Fruit fly (Drosophila melanogaster) whole organism, embryonic: ENCODE results near the gene CG5013.

Experiments used
- Atf6 ChIP-seq: fragments of 200-800 bp; sonication (Bioruptor generic); IDR thresholded peaks from 2 replicates; pipeline ENCODE4 v1.3.6; 2022; ENCODE audit warnings: missing biosample characterization, missing genetic modification characterization
- Bteb2 ChIP-seq: fragments of 200-800 bp; sonication (Bioruptor generic); optimal IDR thresholded peaks from 2 replicates; lab custom pipeline; 2016; ENCODE audit warnings: missing biosample characterization, missing genetic modification characterization
- CG1024 ChIP-seq: fragments of 200-800 bp; sonication (Bioruptor generic); IDR thresholded peaks from 2 replicates; pipeline ENCODE4 v1.3.6; 2022; ENCODE audit warnings: missing biosample characterization, missing genetic modification characterization
- CG10462 ChIP-seq: fragments of 200-800 bp; sonication (Bioruptor generic); optimal IDR thresholded peaks from 2 replicates; lab custom pipeline; 2016; ENCODE audit warnings: missing biosample characterization, missing genetic modification characterization
- CG10565 ChIP-seq: fragments of 200-800 bp; sonication (Bioruptor generic); optimal IDR thresholded peaks from 3 replicates; lab custom pipeline; 2016; ENCODE audit warnings: missing biosample characterization, mild to moderate bottlenecking, missing genetic modification characterization
- CG10979 ChIP-seq: fragments of 200-800 bp; sonication (Bioruptor generic); optimal IDR thresholded peaks from 2 replicates; lab custom pipeline; 2018; ENCODE audit warnings: missing biosample characterization, mild to moderate bottlenecking, missing genetic modification characterization, moderate library complexity
- CG12236 ChIP-seq: fragments of 200-800 bp; sonication (Bioruptor generic); optimal IDR thresholded peaks from 2 replicates; lab custom pipeline; 2016; ENCODE audit warnings: missing biosample characterization, missing genetic modification characterization
- CG12659 ChIP-seq: fragments of 200-800 bp; sonication (Bioruptor generic); optimal IDR thresholded peaks from 3 replicates; lab custom pipeline; 2017; ENCODE audit warnings: mild to moderate bottlenecking, missing biosample characterization, missing genetic modification reagents, missing genetic modification characterization
- CG13287 ChIP-seq: fragments of 200-800 bp; sonication (Bioruptor generic); IDR thresholded peaks from 2 replicates; pipeline ENCODE4 v1.3.6; 2022; ENCODE audit warnings: missing biosample characterization, missing genetic modification characterization; ENCODE audit not compliant: partially characterized antibody
- CG13894 ChIP-seq: fragments of 200-800 bp; sonication (Bioruptor generic); optimal IDR thresholded peaks from 3 replicates; lab custom pipeline; 2018; ENCODE audit warnings: missing biosample characterization, mild to moderate bottlenecking, missing genetic modification characterization, moderate library complexity
- CG17568 ChIP-seq: fragments of 200-800 bp; sonication (Bioruptor generic); optimal IDR thresholded peaks from 2 replicates; lab custom pipeline; 2018; ENCODE audit warnings: missing biosample characterization, mild to moderate bottlenecking, missing genetic modification characterization, moderate library complexity
- CG17612 ChIP-seq: fragments of 200-800 bp; sonication (Bioruptor generic); IDR thresholded peaks from 2 replicates; pipeline ENCODE4 v1.3.6; 2022; ENCODE audit warnings: missing biosample characterization, missing genetic modification characterization
- CG17912 ChIP-seq: fragments of 200-800 bp; sonication (Bioruptor generic); optimal IDR thresholded peaks from 2 replicates; lab custom pipeline; 2018; ENCODE audit warnings: missing biosample characterization, mild to moderate bottlenecking, missing genetic modification characterization
- CG18476 ChIP-seq: fragments of 200-800 bp; sonication (Bioruptor generic); optimal IDR thresholded peaks from 2 replicates; lab custom pipeline; 2016; ENCODE audit warnings: missing biosample characterization, mild to moderate bottlenecking, missing genetic modification characterization
- CG2116 ChIP-seq: fragments of 200-800 bp; sonication (Bioruptor generic); optimal IDR thresholded peaks from 3 replicates; lab custom pipeline; 2018; ENCODE audit warnings: missing biosample characterization, mild to moderate bottlenecking, missing genetic modification characterization
- CG30020 ChIP-seq: fragments of 200-800 bp; optimal IDR thresholded peaks from 2 replicates; lab custom pipeline; 2019; ENCODE audit warnings: missing biosample characterization, mild to moderate bottlenecking, missing genetic modification characterization, moderate library complexity
- CG31388 ChIP-seq: fragments of 200-800 bp; sonication (Bioruptor generic); optimal IDR thresholded peaks from 2 replicates; lab custom pipeline; 2016; ENCODE audit warnings: missing biosample characterization, missing genetic modification characterization
- CG34224 ChIP-seq: fragments of 200-800 bp; sonication (Bioruptor generic); IDR thresholded peaks from 3 replicates; pipeline ENCODE4 v1.3.6; 2022; ENCODE audit warnings: missing biosample characterization, missing genetic modification characterization; ENCODE audit not compliant: partially characterized antibody
- CG4730 ChIP-seq: fragments of 200-800 bp; sonication (Bioruptor generic); IDR thresholded peaks from 2 replicates; pipeline ENCODE4 v1.3.6; 2022; ENCODE audit warnings: missing biosample characterization, missing genetic modification characterization
- CG7839 ChIP-seq: fragments of 200-800 bp; sonication (Bioruptor generic); optimal IDR thresholded peaks from 3 replicates; lab custom pipeline; 2018; ENCODE audit warnings: missing biosample characterization, mild to moderate bottlenecking, missing genetic modification characterization, moderate library complexity
- CG9932 ChIP-seq: fragments of 200-800 bp; sonication (Bioruptor generic); IDR thresholded peaks from 2 replicates; pipeline ENCODE4 v1.3.6; 2022; ENCODE audit warnings: missing biosample characterization, missing genetic modification characterization
- CoRest ChIP-seq: fragments of 200-800 bp; sonication (Bioruptor generic); optimal IDR thresholded peaks from 3 replicates; lab custom pipeline; 2018; ENCODE audit warnings: missing biosample characterization, mild to moderate bottlenecking, missing genetic modification characterization, moderate library complexity
- Dfd ChIP-seq, 2 experiments: fragments of >200 bp; optimal IDR thresholded peaks; 2 replicates each; lab custom pipeline; 2017; ENCODE audit warnings: missing biosample characterization in 2 of 2, missing genetic modification characterization in 2 of 2
- GATAe ChIP-seq: fragments of 200-800 bp; sonication (Bioruptor generic); conservative IDR thresholded peaks from 2 replicates; pipeline ENCODE4 v1.3.6; 2022; ENCODE audit warnings: missing biosample characterization, missing genetic modification characterization
- Gsc ChIP-seq: fragments of 200-800 bp; sonication (Bioruptor generic); IDR thresholded peaks from 2 replicates; pipeline ENCODE4 v1.3.6; 2022; ENCODE audit warnings: missing biosample characterization, missing genetic modification characterization
- HLHmδ ChIP-seq: fragments of 200-800 bp; sonication (Bioruptor generic); optimal IDR thresholded peaks from 2 replicates; lab custom pipeline; 2018; ENCODE audit warnings: missing biosample characterization, mild to moderate bottlenecking, missing genetic modification characterization, moderate library complexity
- Hey ChIP-seq: fragments of 200-800 bp; sonication (Bioruptor generic); optimal IDR thresholded peaks from 3 replicates; lab custom pipeline; 2018; ENCODE audit warnings: missing biosample characterization, mild to moderate bottlenecking, missing genetic modification characterization
- Meics ChIP-seq: fragments of 200-800 bp; sonication (Bioruptor generic); optimal IDR thresholded peaks from 2 replicates; lab custom pipeline; 2017; ENCODE audit warnings: missing biosample characterization, mild to moderate bottlenecking, missing genetic modification characterization
- Poxn ChIP-seq: fragments of 200-800 bp; sonication (Bioruptor generic); IDR thresholded peaks from 2 replicates; pipeline ENCODE4 v1.3.6; 2022; ENCODE audit warnings: missing biosample characterization, missing genetic modification characterization
- Six4 ChIP-seq: fragments of 200-800 bp; sonication (Bioruptor generic); optimal IDR thresholded peaks from 2 replicates; lab custom pipeline; 2016; ENCODE audit warnings: missing biosample characterization, missing genetic modification characterization
- Sox100B ChIP-seq: fragments of 200-800 bp; sonication (Bioruptor generic); optimal IDR thresholded peaks from 3 replicates; lab custom pipeline; 2018; ENCODE audit warnings: missing biosample characterization, mild to moderate bottlenecking, missing genetic modification characterization
- chinmo ChIP-seq: fragments of 200-800 bp; sonication (Bioruptor generic); IDR thresholded peaks from 4 replicates; pipeline ENCODE4 v1.3.6; 2022; ENCODE audit warnings: missing biosample characterization, missing genetic modification characterization; ENCODE audit not compliant: partially characterized antibody
- chm ChIP-seq: fragments of 200-800 bp; sonication (Bioruptor generic); IDR thresholded peaks from 2 replicates; pipeline ENCODE4 v1.3.6; 2022; ENCODE audit warnings: missing biosample characterization, missing genetic modification characterization
- cwo ChIP-seq: fragments of 200-800 bp; sonication (Bioruptor generic); optimal IDR thresholded peaks from 3 replicates; lab custom pipeline; 2017; ENCODE audit warnings: missing biosample characterization, missing genetic modification characterization, mild to moderate bottlenecking, moderate library complexity, missing genetic modification reagents
- dm ChIP-seq: fragments of 200-800 bp; sonication (Bioruptor generic); optimal IDR thresholded peaks from 3 replicates; lab custom pipeline; 2016; ENCODE audit warnings: missing biosample characterization, missing genetic modification characterization
- gcm2 ChIP-seq: fragments of 200-800 bp; sonication (Bioruptor generic); optimal IDR thresholded peaks from 2 replicates; lab custom pipeline; 2016; ENCODE audit warnings: missing biosample characterization, missing genetic modification characterization
- hb ChIP-seq: fragments of 200-800 bp; sonication (Bioruptor generic); IDR thresholded peaks from 3 replicates; pipeline ENCODE4 v1.3.6; 2022; ENCODE audit warnings: missing biosample characterization, missing genetic modification characterization; ENCODE audit not compliant: partially characterized antibody
- lov ChIP-seq, 2 experiments: fragments of 200-800 bp in 1 of 2; fragments of >200 bp in 1 of 2; sonication (Bioruptor generic) in 1 of 2; IDR thresholded peaks in 1 of 2; optimal IDR thresholded peaks in 1 of 2; 2 replicates in 1 of 2; 3 replicates in 1 of 2; pipeline versions ENCODE4 v1.3.6 to Lab custom; 2017 to 2022; ENCODE audit warnings: missing biosample characterization in 1 of 2, missing genetic modification characterization in 1 of 2
- nom ChIP-seq: fragments of 200-800 bp; sonication (Bioruptor generic); optimal IDR thresholded peaks from 2 replicates; lab custom pipeline; 2017; ENCODE audit warnings: missing biosample characterization, missing genetic modification characterization, mild to moderate bottlenecking, moderate library complexity, missing genetic modification reagents
- onecut ChIP-seq: fragments of 200-800 bp; sonication (Bioruptor generic); IDR thresholded peaks from 2 replicates; pipeline ENCODE4 v1.3.6; 2022; ENCODE audit warnings: missing biosample characterization, missing genetic modification characterization
- pb ChIP-seq: fragments of 200-800 bp; sonication (Bioruptor generic); optimal IDR thresholded peaks from 3 replicates; lab custom pipeline; 2016; ENCODE audit warnings: missing biosample characterization, missing genetic modification characterization
- pros ChIP-seq: fragments of 200-800 bp; sonication (Bioruptor generic); optimal IDR thresholded peaks from 3 replicates; lab custom pipeline; 2019; ENCODE audit warnings: missing biosample characterization, mild to moderate bottlenecking, missing genetic modification characterization, moderate library complexity
- scrt ChIP-seq: fragments of 200-800 bp; sonication (Bioruptor generic); optimal IDR thresholded peaks from 2 replicates; lab custom pipeline; 2018; ENCODE audit warnings: missing biosample characterization, mild to moderate bottlenecking, missing genetic modification characterization, moderate library complexity
- sim ChIP-seq: fragments of 200-800 bp; sonication (Bioruptor generic); IDR thresholded peaks from 2 replicates; pipeline ENCODE4 v1.3.6; 2022; ENCODE audit warnings: missing biosample characterization, missing genetic modification characterization
- sr ChIP-seq: fragments of 200-800 bp; sonication (Bioruptor generic); IDR thresholded peaks from 3 replicates; pipeline ENCODE4 v1.3.6; 2022; ENCODE audit warnings: missing biosample characterization, missing genetic modification characterization
- sug ChIP-seq: fragments of 200-800 bp; optimal IDR thresholded peaks from 2 replicates; lab custom pipeline; 2019; ENCODE audit warnings: missing biosample characterization, mild to moderate bottlenecking, missing genetic modification characterization, moderate library complexity
- tup ChIP-seq: fragments of 200-800 bp; sonication (Bioruptor generic); optimal IDR thresholded peaks from 2 replicates; lab custom pipeline; 2016; ENCODE audit warnings: missing biosample characterization, mild to moderate bottlenecking, missing genetic modification characterization, moderate library complexity
- zfh1 ChIP-seq: fragments of 200-800 bp; sonication (Bioruptor generic); IDR thresholded peaks from 3 replicates; pipeline ENCODE4 v1.3.6; 2022; ENCODE audit warnings: missing biosample characterization, missing genetic modification characterization

CG5013 gene

DNA sequence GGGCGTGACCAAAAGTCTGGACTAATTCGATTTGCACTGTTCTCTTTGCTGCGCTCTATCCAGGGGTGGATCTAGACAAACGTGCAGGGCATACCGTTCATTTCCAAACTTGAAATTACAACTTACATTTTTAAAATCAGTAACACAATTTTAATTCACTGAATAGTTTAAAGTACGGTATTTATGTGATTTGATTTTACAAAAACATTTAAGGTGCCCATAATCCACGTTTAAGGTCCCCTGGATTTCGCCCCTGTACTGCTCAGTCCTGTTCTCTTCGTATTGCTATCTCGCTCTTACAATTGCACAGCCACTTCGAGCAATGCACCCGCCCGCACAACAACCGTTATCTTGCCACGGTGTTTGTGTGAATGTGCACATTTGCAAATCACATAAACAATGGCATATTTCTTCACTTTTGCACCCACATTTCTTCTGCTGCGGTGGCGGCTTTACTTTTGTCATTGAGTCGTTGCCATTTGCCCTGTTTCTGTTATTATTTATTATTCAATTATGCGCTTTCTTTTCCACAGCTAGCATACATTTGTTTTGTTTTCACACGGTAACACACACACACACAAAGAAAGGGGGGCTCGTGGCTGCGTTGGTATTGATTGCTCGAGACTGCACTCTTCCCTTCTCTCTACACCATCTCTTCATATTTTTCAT, 48.3 kb downstream of the CG5013 start (continued):
- TF ChIP-seq CoRest (tag; lab: Kevin White, UChicago) (peak; percentile 74), HLHmδ (no peak), zfh1 (GFP tag; lab: Robert Waterston, UW) (peak; percentile 90), CG17568 (GFP tag; lab: Kevin White, UChicago) (peak; percentile 4), chm (GFP tag; lab: Robert Waterston, UW) (peak; percentile 67; the same call in 1 of the 2 replicates), CG34224 (GFP tag; lab: Robert Waterston, UW) (no peak), CG17612 (GFP tag; lab: Robert Waterston, UW) (peak; percentile 41; the same call in 1 of the 2 replicates), CG10462 (peak; percentile 60), Sox100B (GFP tag; lab: Kevin White, UChicago) (peak; percentile 51), onecut (GFP tag; lab: Robert Waterston, UW) (peak; percentile 50), hb (GFP tag; lab: Robert Waterston, UW) (no peak), CG1024 (GFP tag; lab: Robert Waterston, UW) (peak; percentile 40; the same call in 1 of the 2 replicates), CG31388 (GFP tag; lab: Kevin White, UChicago) (peak; percentile 58), sim (GFP tag; lab: Robert Waterston, UW) (no peak), gcm2 (GFP tag; lab: Kevin White, UChicago) (no peak), Hey (tag; lab: Kevin White, UChicago) (no peak), cwo (GFP tag; lab: Kevin White, UChicago) (peak; percentile 10), CG7839 (tag; lab: Kevin White, UChicago) (peak; percentile 82), Six4 (GFP tag; lab: Kevin White, UChicago) (peak; percentile 57), CG10979 (peak; percentile 91), chinmo (GFP tag; lab: Robert Waterston, UW) (no peak), CG12659 (GFP tag; lab: Kevin White, UChicago) (peak; percentile 53), lov (optimal IDR thresholded peaks at IDR 0.05; lab: Kevin White, UChicago) (no peak), lov (GFP tag; IDR thresholded peaks at IDR 0.05; lab: Robert Waterston, UW) (peak; percentile 72; the same call in 2 of the 3 replicates), CG9932 (0 out of 2 replicates have a peak, but pooled peaks have one; percentile 24), CG18476 (peak; percentile 59), tup (peak; percentile 43), Bteb2 (peak; percentile 26), Gsc (GFP tag; lab: Robert Waterston, UW) (no peak), CG10565 (peak; percentile 42), sug (no peak), CG4730 (GFP tag; lab: Robert Waterston, UW) (peak; percentile 80), GATAe (no peak), pros (GFP tag; lab: Kevin White, UChicago) (no peak), CG13894 (tag; lab: Kevin White, UChicago) (no peak), CG12236 (peak; percentile 70), CG13287 (GFP tag; lab: Robert Waterston, UW) (no peak), CG2116 (peak; percentile 9), Dfd (GFP tag; optimal IDR thresholded peaks at IDR 0.05; lab: Kevin White, UChicago) (no peak), CG30020 (peak; percentile 21), Poxn (GFP tag; lab: Robert Waterston, UW) (no peak), Meics (GFP tag; lab: Kevin White, UChicago) (peak; percentile 54), CG17912 (GFP tag; lab: Kevin White, UChicago) (no peak), nom (GFP tag; lab: Kevin White, UChicago) (peak; percentile 96), pb (GFP tag; lab: Kevin White, UChicago) (peak; percentile 45), Atf6 (GFP tag; lab: Robert Waterston, UW) (0 out of 2 replicates have a peak, but pooled peaks have one; percentile 34), dm (peak; percentile 65), sr (GFP tag; lab: Robert Waterston, UW) (no peak), scrt (peak; percentile 32)
